Fruit fly (Drosophila melanogaster) whole organism, prepupa: ENCODE results near the gene Polr2I.

Source experiments
- CG10631 ChIP-seq: fragments of 200-800 bp; sonication (Bioruptor generic); optimal IDR thresholded peaks from 2 replicates; lab custom pipeline; 2016; ENCODE audit warnings: missing biosample characterization, missing genetic modification characterization
- CG11294 ChIP-seq: fragments of 200-800 bp; sonication (Bioruptor generic); IDR thresholded peaks from 2 replicates; pipeline ENCODE4 v1.3.6; 2022; ENCODE audit warnings: missing biosample characterization, missing genetic modification characterization
- CG11762 ChIP-seq: fragments of 200-800 bp; sonication (Bioruptor generic); optimal IDR thresholded peaks from 3 replicates; lab custom pipeline; 2016; ENCODE audit warnings: missing biosample characterization, missing genetic modification characterization; ENCODE audit not compliant: insufficient read depth
- CG11902 ChIP-seq: fragments of 200-800 bp; sonication (Bioruptor generic); optimal IDR thresholded peaks from 3 replicates; lab custom pipeline; 2016; ENCODE audit warnings: missing biosample characterization, missing genetic modification characterization
- CG15336 ChIP-seq: fragments of 200-800 bp; sonication (Bioruptor generic); IDR thresholded peaks from 2 replicates; pipeline ENCODE4 v1.3.6; 2022; ENCODE audit warnings: missing biosample characterization, missing genetic modification characterization
- CG16779 ChIP-seq: fragments of 200-800 bp; sonication (Bioruptor generic); optimal IDR thresholded peaks from 3 replicates; lab custom pipeline; 2017; ENCODE audit warnings: missing biosample characterization, mild to moderate bottlenecking, missing genetic modification characterization
- CG31627 ChIP-seq: fragments of 200-800 bp; sonication (Bioruptor generic); optimal IDR thresholded peaks from 3 replicates; lab custom pipeline; 2016; ENCODE audit warnings: missing biosample characterization, missing genetic modification characterization
- CG32006 ChIP-seq: fragments of 200-800 bp; sonication (Bioruptor generic); optimal IDR thresholded peaks from 3 replicates; lab custom pipeline; 2017; ENCODE audit warnings: missing biosample characterization, mild to moderate bottlenecking, missing genetic modification characterization
- CG4318 ChIP-seq: fragments of 200-800 bp; sonication (Bioruptor generic); optimal IDR thresholded peaks from 3 replicates; lab custom pipeline; 2017; ENCODE audit warnings: missing biosample characterization, mild to moderate bottlenecking, missing genetic modification characterization
- CG6163 ChIP-seq: fragments of 200-800 bp; sonication (Bioruptor generic); IDR thresholded peaks from 3 replicates; pipeline ENCODE4 v1.3.6; 2022; ENCODE audit warnings: missing biosample characterization, missing genetic modification characterization
- CG6854 ChIP-seq: fragments of 200-800 bp; sonication (Bioruptor generic); optimal IDR thresholded peaks from 2 replicates; lab custom pipeline; 2017; ENCODE audit warnings: missing biosample characterization, mild to moderate bottlenecking, missing genetic modification characterization
- CG8119 ChIP-seq: fragments of 200-800 bp; sonication (Bioruptor generic); IDR thresholded peaks from 3 replicates; pipeline ENCODE4 v1.3.6; 2022; ENCODE audit warnings: missing biosample characterization, missing genetic modification characterization
- CG8319 ChIP-seq: fragments of 200-800 bp; sonication (Bioruptor generic); optimal IDR thresholded peaks from 3 replicates; lab custom pipeline; 2016; ENCODE audit warnings: missing biosample characterization, missing genetic modification characterization
- Eip75B ChIP-seq: fragments of 200-800 bp; sonication (Bioruptor generic); optimal IDR thresholded peaks from 3 replicates; lab custom pipeline; 2016; ENCODE audit warnings: missing biosample characterization, missing genetic modification characterization
- Eip78C ChIP-seq: fragments of 200-800 bp; sonication (Bioruptor generic); peaks from one replicate; lab custom pipeline; 2016; ENCODE audit warnings: missing biosample characterization, missing genetic modification characterization
- Eip93F ChIP-seq: fragments of 200-800 bp; sonication (Bioruptor generic); optimal IDR thresholded peaks from 2 replicates; lab custom pipeline; 2016; ENCODE audit warnings: missing biosample characterization, mild to moderate bottlenecking, missing genetic modification characterization
- Ets21C ChIP-seq: fragments of 200-800 bp; sonication (Bioruptor generic); optimal IDR thresholded peaks from 3 replicates; lab custom pipeline; 2016; ENCODE audit warnings: missing biosample characterization, missing genetic modification characterization
- Hr39 ChIP-seq: fragments of 200-800 bp; sonication (Bioruptor generic); optimal IDR thresholded peaks from 2 replicates; lab custom pipeline; 2016; ENCODE audit warnings: missing biosample characterization, missing genetic modification characterization
- Sox14 ChIP-seq: fragments of 200-800 bp; sonication (Bioruptor generic); optimal IDR thresholded peaks from 3 replicates; lab custom pipeline; 2016; ENCODE audit warnings: missing biosample characterization, missing genetic modification characterization
- cyc ChIP-seq: fragments of 200-800 bp; sonication (Bioruptor generic); optimal IDR thresholded peaks from 3 replicates; lab custom pipeline; 2016; ENCODE audit warnings: missing biosample characterization, missing genetic modification characterization
- dac ChIP-seq: fragments of 200-800 bp; sonication (Bioruptor generic); optimal IDR thresholded peaks from 2 replicates; lab custom pipeline; 2017; ENCODE audit warnings: missing biosample characterization, mild to moderate bottlenecking, missing genetic modification characterization
- dsx ChIP-seq: fragments of 200-800 bp; optimal IDR thresholded peaks from 3 replicates; lab custom pipeline; 2019; ENCODE audit warnings: missing biosample characterization, mild to moderate bottlenecking, missing genetic modification characterization, moderate library complexity; ENCODE audit not compliant: poor library complexity, severe bottlenecking
- eg ChIP-seq: fragments of 200-800 bp; sonication (Bioruptor generic); IDR thresholded peaks from 3 replicates; pipeline ENCODE4 v1.3.6; 2022; ENCODE audit warnings: missing biosample characterization, missing genetic modification characterization
- esn ChIP-seq: fragments of 200-800 bp; sonication (Bioruptor generic); optimal IDR thresholded peaks from 2 replicates; lab custom pipeline; 2016; ENCODE audit warnings: missing biosample characterization, mild to moderate bottlenecking, missing genetic modification characterization, moderate library complexity
- fd85E ChIP-seq: fragments of 200-800 bp; sonication (Bioruptor generic); optimal IDR thresholded peaks from 3 replicates; lab custom pipeline; 2016; ENCODE audit warnings: missing biosample characterization, missing genetic modification characterization
- pdm3 ChIP-seq: fragments of 200-800 bp; sonication (Bioruptor generic); optimal IDR thresholded peaks from 3 replicates; lab custom pipeline; 2016; ENCODE audit warnings: missing biosample characterization, missing genetic modification characterization
- salr ChIP-seq, 2 experiments: fragments of 200-800 bp; sonication (Bioruptor generic); optimal IDR thresholded peaks; 3 replicates each; lab custom pipeline; 2016 to 2018; ENCODE audit warnings: missing biosample characterization in 2 of 2, missing genetic modification characterization in 2 of 2, mild to moderate bottlenecking in 1 of 2
- ss ChIP-seq, 2 experiments: fragments of 200-800 bp; sonication (Bioruptor generic); optimal IDR thresholded peaks; 2 replicates in 1 of 2; 3 replicates in 1 of 2; lab custom pipeline; 2017 to 2018; ENCODE audit warnings: mild to moderate bottlenecking in 2 of 2, missing biosample characterization in 2 of 2, missing genetic modification characterization in 2 of 2, moderate library complexity in 1 of 2
- topi ChIP-seq: fragments of 200-800 bp; sonication (Bioruptor generic); optimal IDR thresholded peaks from 3 replicates; lab custom pipeline; 2016; ENCODE audit warnings: missing biosample characterization, missing genetic modification characterization
- vri ChIP-seq: fragments of 200-800 bp; sonication (Bioruptor generic); optimal IDR thresholded peaks from 3 replicates; lab custom pipeline; 2016; ENCODE audit warnings: missing biosample characterization, mild to moderate bottlenecking, missing genetic modification characterization

Gene Polr2I

DNA sequence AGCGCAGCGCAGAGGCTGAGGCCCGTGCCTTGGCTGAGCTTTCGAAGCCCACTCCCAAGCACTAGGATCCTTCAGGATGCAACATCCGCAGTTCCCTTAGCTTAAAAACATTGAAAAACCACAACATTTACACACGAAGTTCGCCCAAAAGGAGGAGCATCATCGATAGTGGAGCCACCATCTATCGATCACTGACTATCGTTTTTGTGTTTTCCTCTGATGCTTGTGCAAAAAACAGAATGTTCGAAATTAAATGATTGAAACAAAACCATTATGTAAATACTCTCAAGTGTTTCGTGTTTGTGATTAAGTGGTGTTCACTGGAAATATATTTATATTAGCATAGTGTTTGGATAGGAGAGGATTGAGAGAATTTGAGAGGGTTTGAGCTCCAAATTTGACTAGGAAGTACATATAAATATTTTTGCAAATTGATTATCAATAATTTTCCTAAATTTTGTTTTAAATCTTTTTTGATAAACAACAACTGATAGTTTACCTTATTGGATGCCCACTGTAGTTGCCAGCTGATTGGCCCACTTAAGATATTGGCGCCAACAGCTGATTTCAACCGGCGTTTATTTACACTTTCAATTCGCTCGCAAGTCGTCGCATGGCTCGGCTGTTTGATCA, 18.7 kb downstream of the Polr2I start, which contains the start of gene spn-B (continued):
- TF ChIP-seq CG4318 (GFP tag; lab: Kevin White, UChicago) (no peak), dsx (GFP tag; lab: Kevin White, UChicago) (peak; percentile 59), CG8319 (peak; percentile 66), eg (GFP tag; lab: Robert Waterston, UW) (peak; percentile 82), Eip93F (GFP tag; lab: Kevin White, UChicago) (no peak), topi (GFP tag; lab: Kevin White, UChicago) (peak; percentile 83), CG6854 (GFP tag; lab: Kevin White, UChicago) (no peak), cyc (peak; percentile 73), CG8119 (GFP tag; lab: Robert Waterston, UW) (peak; percentile 81), Eip78C (GFP tag; lab: Kevin White, UChicago) (peak; percentile 95), CG16779 (tag; lab: Kevin White, UChicago) (no peak), ss (GFP tag; optimal IDR thresholded peaks at IDR 0.05; lab: Kevin White, UChicago) (peak; percentile 54 to 75), Ets21C (GFP tag; lab: Kevin White, UChicago) (peak; percentile 66), Sox14 (GFP tag; lab: Kevin White, UChicago) (peak; percentile 79), CG10631 (GFP tag; lab: Kevin White, UChicago) (peak; percentile 71), Hr39 (GFP tag; lab: Kevin White, UChicago) (peak; percentile 74), fd85E (GFP tag; lab: Kevin White, UChicago) (no peak), CG11294 (GFP tag; lab: Robert Waterston, UW) (no peak; the same call in 1 of the 2 replicates), CG31627 (GFP tag; lab: Kevin White, UChicago) (peak; percentile 77), CG32006 (peak; percentile 73)
- TF ChIP-seq, all 60 proteins: peak for 49

DNA sequence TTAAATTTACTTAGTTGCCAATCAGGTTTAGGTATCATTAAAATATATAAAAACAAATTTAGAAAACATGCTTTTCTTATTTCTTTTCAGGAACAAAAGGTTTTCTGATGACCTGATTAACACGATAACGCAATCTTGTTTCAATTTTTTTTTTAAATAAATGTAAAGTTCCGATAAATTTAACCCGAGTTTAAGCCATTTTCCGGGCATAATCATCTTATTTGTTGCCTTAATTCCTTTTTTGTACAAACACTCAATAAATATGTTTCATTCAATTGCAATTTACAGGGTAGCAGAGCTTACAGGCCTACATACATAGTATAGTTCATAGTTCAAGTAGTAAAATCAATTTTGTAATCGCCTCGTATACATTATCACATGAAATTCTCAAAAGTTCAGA, 20.7 kb downstream of the Polr2I start:
- TF ChIP-seq vri (GFP tag; lab: Kevin White, UChicago) (no peak), Eip78C (GFP tag; lab: Kevin White, UChicago) (peak; percentile 15)

DNA sequence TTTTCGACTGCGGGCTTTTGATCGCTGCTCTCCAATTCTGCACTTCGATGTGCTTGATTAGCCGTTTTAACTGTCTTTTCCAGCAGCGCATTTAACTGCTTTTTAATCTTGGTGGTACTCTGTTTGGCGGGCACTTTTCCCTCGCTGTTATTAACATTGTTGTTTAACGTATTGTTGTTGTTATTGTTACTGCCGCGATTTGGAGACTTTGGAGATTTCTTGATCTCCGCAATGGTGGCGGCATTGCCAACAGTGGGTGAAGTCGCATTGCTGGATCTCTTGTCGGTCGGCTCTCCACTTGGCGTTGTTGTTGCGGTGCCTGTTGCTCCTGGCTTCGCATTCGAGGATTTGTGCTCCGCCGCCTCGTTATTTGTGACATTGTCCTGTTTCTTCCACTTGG, 21.8 kb downstream of the Polr2I start:
- no peak for TF ChIP-seq vri (GFP tag; lab: Kevin White, UChicago)
- TF ChIP-seq Eip75B (GFP tag; lab: Kevin White, UChicago), result no peak
- no peak for TF ChIP-seq CG4318 (GFP tag; lab: Kevin White, UChicago)
- TF ChIP-seq CG6163 (GFP tag; lab: Robert Waterston, UW), result 0 out of 3 replicates have a peak, but pooled peaks have one; percentile 12
- peak; percentile 67 for TF ChIP-seq dsx (GFP tag; lab: Kevin White, UChicago)

DNA sequence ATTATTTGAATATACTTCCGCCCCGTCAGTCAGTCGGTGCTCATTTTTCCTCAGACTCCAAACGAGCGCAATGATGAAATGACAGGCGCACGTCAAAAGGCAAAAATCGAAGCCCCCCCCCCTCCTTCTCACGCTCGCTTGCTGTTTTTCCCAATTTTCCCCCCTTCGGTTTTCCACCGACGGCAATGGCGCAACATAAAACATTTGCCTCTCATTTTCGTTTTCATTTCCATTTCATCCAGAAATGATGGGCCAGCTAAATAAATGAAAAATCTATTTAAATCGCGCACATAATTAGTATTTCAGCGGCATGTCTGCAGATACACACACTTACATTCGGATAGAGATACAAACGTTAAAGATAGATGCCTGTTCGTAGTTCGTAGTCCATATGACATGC, 22.6 kb downstream of the Polr2I start:
- no peak for TF ChIP-seq pdm3 (GFP tag; lab: Kevin White, UChicago)
- TF ChIP-seq CG11294 (GFP tag; lab: Robert Waterston, UW), result no peak
- TF ChIP-seq salr (GFP tag; optimal IDR thresholded peaks at IDR 0.05; lab: Kevin White, UChicago), result no peak
- no peak for TF ChIP-seq CG15336 (GFP tag; lab: Robert Waterston, UW)
- no peak for TF ChIP-seq esn
- no peak for TF ChIP-seq dac (GFP tag; lab: Kevin White, UChicago)
- TF ChIP-seq CG16779 (tag; lab: Kevin White, UChicago), result no peak
- no peak for TF ChIP-seq CG11762

DNA sequence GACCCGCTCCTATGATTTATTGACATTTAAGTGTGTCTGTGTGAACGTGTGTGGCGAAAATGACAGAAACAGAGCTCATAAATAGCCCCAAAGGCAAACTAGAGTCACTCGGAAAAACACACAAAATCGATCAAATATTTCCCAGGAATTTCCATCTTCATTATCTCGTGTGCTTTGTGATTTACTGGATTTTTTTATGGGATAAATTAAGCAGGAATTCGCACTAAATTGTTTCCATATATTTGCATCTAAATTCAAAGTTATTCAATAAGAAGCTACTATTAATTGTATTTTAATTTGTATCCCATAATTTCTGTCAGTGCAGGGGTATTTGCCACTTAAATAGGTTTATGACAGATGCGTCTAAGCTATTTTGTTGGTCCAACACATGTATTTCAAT, 23.8 kb downstream of the Polr2I start:
- 0 out of 2 replicates have a peak, but pooled peaks have one; percentile 11 for TF ChIP-seq CG15336 (GFP tag; lab: Robert Waterston, UW)
- TF ChIP-seq CG11902, result no peak

DNA sequence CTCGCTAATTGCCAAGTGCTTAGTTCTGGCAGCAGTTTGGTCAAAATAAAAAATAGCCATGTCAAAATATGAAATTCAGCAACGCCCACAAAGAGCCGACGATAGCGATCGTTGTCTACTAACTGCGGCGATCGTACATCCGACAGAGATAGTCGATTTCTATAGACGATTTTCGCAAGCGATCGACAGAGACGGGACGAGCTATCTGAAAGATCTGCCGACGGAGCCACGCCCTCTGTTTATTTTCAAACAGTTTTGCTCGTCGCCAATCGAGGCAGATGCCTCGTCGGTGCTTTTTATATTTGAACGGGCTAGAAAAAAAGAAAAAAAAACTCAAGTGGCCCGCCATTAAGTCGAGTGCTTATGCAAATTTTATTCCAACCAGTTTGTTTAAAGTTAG, 26.6 kb downstream of the Polr2I start:
- no peak for TF ChIP-seq Eip93F (GFP tag; lab: Kevin White, UChicago)
- 0 out of 3 replicates have a peak, but pooled peaks have one; percentile 17 for TF ChIP-seq CG6163 (GFP tag; lab: Robert Waterston, UW)
- no peak for TF ChIP-seq esn
